Worm (Caenorhabditis elegans) whole organism, L4 larva: ENCODE measurements around the gene str-193.

Source experiments
- fos-1 ChIP-seq: fragments of 150-350 bp; optimal IDR thresholded peaks from 2 replicates; lab custom pipeline; 2014; ENCODE audit warnings: missing biosample characterization, missing genetic modification characterization
- gei-8 ChIP-seq: fragments of 200-800 bp; sonication (Bioruptor generic); optimal IDR thresholded peaks from 2 replicates; lab custom pipeline; 2018; ENCODE audit warnings: mild to moderate bottlenecking, missing genetic modification characterization, missing compliant biosample characterization
- snpc-4 ChIP-seq: fragments of 150-350 bp; optimal IDR thresholded peaks from 2 replicates; lab custom pipeline; 2014; ENCODE audit warnings: missing biosample characterization, missing genetic modification characterization

ce11 chrV:9841376-9841775 lies 19.8 kb upstream of the str-193 start, which contains the start of gene sru-36:
- TF ChIP-seq gei-8 (GFP tag; lab: Kevin White, UChicago) (no peak), fos-1 (no peak), snpc-4 (tag; lab: Kevin White, UChicago) (no peak)
